Fruit fly (Drosophila melanogaster) whole organism, pupa: ENCODE data around the gene tkv.
A peak's percentile ranks its signal among the peaks of the same experiment; 100 is the strongest.

ENCODE experiments used
- CG10348 ChIP-seq: fragments of 200-800 bp; sonication (Bioruptor generic); IDR thresholded peaks from 2 replicates; pipeline ENCODE4 v1.3.6; 2022; ENCODE audit warnings: missing biosample characterization, missing genetic modification characterization
- CG12605 ChIP-seq: fragments of 200-800 bp; sonication (Bioruptor generic); IDR thresholded peaks from 2 replicates; pipeline ENCODE4 v1.3.6; 2022; ENCODE audit warnings: missing biosample characterization, missing genetic modification characterization
- CG13204 ChIP-seq: fragments of 200-800 bp; sonication (Bioruptor generic); optimal IDR thresholded peaks from 2 replicates; lab custom pipeline; 2018; ENCODE audit warnings: missing biosample characterization, mild to moderate bottlenecking, missing genetic modification characterization, moderate library complexity
- CG14655 ChIP-seq: fragments of 200-800 bp; sonication (Bioruptor generic); optimal IDR thresholded peaks from 3 replicates; lab custom pipeline; 2017; ENCODE audit warnings: mild to moderate bottlenecking, missing biosample characterization, missing genetic modification reagents, missing genetic modification characterization
- CG15710 ChIP-seq: fragments of 200-800 bp; sonication (Bioruptor generic); optimal IDR thresholded peaks from 2 replicates; lab custom pipeline; 2018; ENCODE audit warnings: missing biosample characterization, mild to moderate bottlenecking, missing genetic modification characterization, moderate library complexity
- CG17806 ChIP-seq: fragments of 200-800 bp; sonication (Bioruptor generic); optimal IDR thresholded peaks from 2 replicates; lab custom pipeline; 2018; ENCODE audit warnings: missing biosample characterization, mild to moderate bottlenecking, missing genetic modification characterization, moderate library complexity
- CG32121 ChIP-seq: fragments of 200-800 bp; sonication (Bioruptor generic); IDR thresholded peaks from 2 replicates; pipeline ENCODE4 v1.3.6; 2022; ENCODE audit warnings: missing biosample characterization, missing genetic modification characterization
- CG34367 ChIP-seq: fragments of 200-800 bp; sonication (Bioruptor generic); optimal IDR thresholded peaks from 2 replicates; lab custom pipeline; 2018; ENCODE audit warnings: missing biosample characterization, mild to moderate bottlenecking, missing genetic modification characterization
- CG4496 ChIP-seq: fragments of 200-800 bp; sonication (Bioruptor generic); IDR thresholded peaks from 3 replicates; pipeline ENCODE4 v1.3.6; 2022; ENCODE audit warnings: missing biosample characterization, missing genetic modification characterization
- CG8159 ChIP-seq: fragments of 200-800 bp; sonication (Bioruptor generic); optimal IDR thresholded peaks from 3 replicates; lab custom pipeline; 2018; ENCODE audit warnings: missing biosample characterization, mild to moderate bottlenecking, missing genetic modification characterization, moderate library complexity
- CG8301 ChIP-seq: fragments of 200-800 bp; sonication (Bioruptor generic); optimal IDR thresholded peaks from 2 replicates; lab custom pipeline; 2018; ENCODE audit warnings: missing biosample characterization, mild to moderate bottlenecking, missing genetic modification characterization
- CG9948 ChIP-seq: fragments of 200-800 bp; sonication (Bioruptor generic); optimal IDR thresholded peaks from 2 replicates; lab custom pipeline; 2018; ENCODE audit warnings: missing biosample characterization, mild to moderate bottlenecking, missing genetic modification characterization, moderate library complexity
- D1 ChIP-seq: fragments of 200-800 bp; sonication (Bioruptor generic); optimal IDR thresholded peaks from 2 replicates; lab custom pipeline; 2018; ENCODE audit warnings: missing biosample characterization, mild to moderate bottlenecking, missing genetic modification characterization, moderate library complexity
- EcR ChIP-seq: fragments of 200-800 bp; sonication (Bioruptor generic); optimal IDR thresholded peaks from 3 replicates; lab custom pipeline; 2019; ENCODE audit warnings: missing biosample characterization, missing genetic modification characterization, mild to moderate bottlenecking, moderate library complexity, missing genetic modification reagents
- Ets98B ChIP-seq: fragments of 200-800 bp; sonication (Bioruptor generic); IDR thresholded peaks from 2 replicates; pipeline ENCODE4 v1.3.6; 2022; ENCODE audit warnings: missing biosample characterization, missing genetic modification characterization
- Pif1A ChIP-seq: fragments of 200-800 bp; sonication (Bioruptor generic); optimal IDR thresholded peaks from 3 replicates; lab custom pipeline; 2016; ENCODE audit warnings: missing biosample characterization, missing genetic modification characterization
- Pif1B ChIP-seq: fragments of 200-800 bp; sonication (Bioruptor generic); optimal IDR thresholded peaks from 3 replicates; lab custom pipeline; 2016; ENCODE audit warnings: missing biosample characterization, missing genetic modification characterization
- Snoo ChIP-seq: fragments of 200-800 bp; sonication (Bioruptor generic); optimal IDR thresholded peaks from 3 replicates; lab custom pipeline; 2017; ENCODE audit warnings: missing biosample characterization, mild to moderate bottlenecking, missing genetic modification characterization, inconsistent platforms
- fd96Ca ChIP-seq: fragments of 200-800 bp; sonication (Bioruptor generic); IDR thresholded peaks from 3 replicates; pipeline ENCODE4 v1.3.6; 2022; ENCODE audit warnings: missing biosample characterization, missing genetic modification characterization
- gl ChIP-seq: fragments of 200-800 bp; sonication (Bioruptor generic); optimal IDR thresholded peaks from 2 replicates; lab custom pipeline; 2018; ENCODE audit warnings: missing biosample characterization, mild to moderate bottlenecking, missing genetic modification characterization
- rn ChIP-seq: fragments of 200-800 bp; sonication (Bioruptor generic); IDR thresholded peaks from 2 replicates; pipeline ENCODE4 v1.3.6; 2022; ENCODE audit warnings: missing biosample characterization, missing genetic modification characterization

tkv gene

DNA sequence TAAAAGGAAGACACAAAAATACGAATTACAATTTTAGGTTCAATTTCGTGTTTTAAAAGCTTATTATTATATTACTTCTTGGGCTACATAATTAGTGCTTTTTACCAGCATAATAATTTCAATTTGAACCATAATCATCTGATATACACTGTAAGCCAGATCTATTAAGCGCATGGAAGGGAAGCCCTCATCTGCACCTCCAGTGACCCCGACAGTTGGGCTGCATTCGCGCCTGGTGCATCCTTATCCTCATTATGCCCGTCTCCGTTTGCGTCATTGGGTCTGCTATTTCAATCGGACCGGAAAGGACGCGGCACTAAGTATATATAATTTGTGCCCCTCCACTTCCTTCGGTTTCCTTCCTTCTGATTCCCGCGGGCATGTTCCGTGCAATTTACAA lies 19.5 kb downstream of the tkv start:
- TF ChIP-seq CG14655 (GFP tag; lab: Kevin White, UChicago) (no peak), CG8159 (tag; lab: Kevin White, UChicago) (peak; percentile 23), CG9948 (tag; lab: Kevin White, UChicago) (peak; percentile 16), CG17806 (tag; lab: Kevin White, UChicago) (peak; percentile 21)

DNA sequence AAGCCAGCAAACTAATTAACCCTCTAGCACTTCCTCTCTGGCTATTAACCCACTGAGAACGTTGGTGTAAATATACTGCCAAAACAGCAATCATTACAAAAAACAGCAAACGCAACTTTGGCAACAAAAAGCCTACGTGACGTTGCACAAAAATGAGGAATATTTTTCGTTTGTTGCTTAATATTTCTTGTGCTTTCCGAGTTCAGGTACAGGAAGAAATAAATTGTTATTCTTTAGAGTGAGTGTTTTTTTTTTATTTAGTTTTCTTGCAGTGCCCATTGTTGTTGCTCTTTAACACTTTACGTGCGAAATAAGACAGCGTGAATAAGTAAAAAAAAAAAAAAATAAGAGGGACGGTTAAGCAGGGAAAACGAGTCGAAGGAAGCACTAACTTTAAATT lies 20.0 kb downstream of the tkv start:
- TF ChIP-seq Pif1B (peak; percentile 7), CG32121 (GFP tag; lab: Robert Waterston, UW) (no peak)

DNA sequence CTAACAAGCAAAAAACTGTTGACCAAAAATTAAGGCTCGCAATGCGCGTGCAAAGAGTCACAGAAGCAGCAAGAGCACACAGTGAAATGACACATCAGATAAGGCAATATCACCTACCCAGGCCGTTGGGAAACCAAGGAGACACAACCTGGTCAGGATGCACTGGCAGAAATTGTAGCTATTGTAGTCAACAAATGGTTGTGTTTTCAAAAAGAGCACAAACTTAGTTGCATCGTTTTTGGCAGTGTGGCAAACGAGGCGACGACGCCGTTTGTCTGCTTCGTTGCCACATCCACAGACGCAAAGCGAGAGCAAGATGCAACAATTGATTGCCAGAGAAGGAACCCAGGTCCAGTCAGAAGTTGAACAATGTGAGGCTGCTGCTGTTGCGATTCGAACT lies 21.4 kb downstream of the tkv start:
- no peak for TF ChIP-seq CG32121 (GFP tag; lab: Robert Waterston, UW)
- no peak for TF ChIP-seq CG10348 (GFP tag; lab: Robert Waterston, UW)
- TF ChIP-seq CG12605 (GFP tag; lab: Robert Waterston, UW), result no peak
- TF ChIP-seq rn (GFP tag; lab: Robert Waterston, UW), result 0 out of 2 replicates have a peak, but pooled peaks have one; percentile 16
- no peak for TF ChIP-seq D1 (tag; lab: Kevin White, UChicago)
- peak; percentile 16 for TF ChIP-seq CG9948 (tag; lab: Kevin White, UChicago)
- TF ChIP-seq fd96Ca (GFP tag; lab: Robert Waterston, UW), result peak; percentile 67; the same call in 1 of the 3 replicates
- TF ChIP-seq CG14655 (GFP tag; lab: Kevin White, UChicago), result peak; percentile 61
- TF ChIP-seq Snoo, result peak; percentile 59
- TF ChIP-seq CG4496 (GFP tag; lab: Robert Waterston, UW), result peak; percentile 79
- peak; percentile 51 for TF ChIP-seq CG8159 (tag; lab: Kevin White, UChicago)
- peak; percentile 68 for TF ChIP-seq Pif1A (GFP tag; lab: Kevin White, UChicago)
- TF ChIP-seq EcR (GFP tag; lab: Kevin White, UChicago), result peak; percentile 52
- peak; percentile 48 for TF ChIP-seq CG8301 (tag; lab: Kevin White, UChicago)
- peak; percentile 56 for TF ChIP-seq CG15710
- TF ChIP-seq CG34367 (tag; lab: Kevin White, UChicago), result peak; percentile 10
- peak; percentile 20 for TF ChIP-seq gl (tag; lab: Kevin White, UChicago)
- TF ChIP-seq Ets98B (GFP tag; lab: Robert Waterston, UW), result peak; percentile 47; the same call in 1 of the 2 replicates
- peak; percentile 40 for TF ChIP-seq Pif1B
- TF ChIP-seq CG17806 (tag; lab: Kevin White, UChicago), result peak; percentile 46
- TF ChIP-seq CG13204 (GFP tag; lab: Kevin White, UChicago), result peak; percentile 37

DNA sequence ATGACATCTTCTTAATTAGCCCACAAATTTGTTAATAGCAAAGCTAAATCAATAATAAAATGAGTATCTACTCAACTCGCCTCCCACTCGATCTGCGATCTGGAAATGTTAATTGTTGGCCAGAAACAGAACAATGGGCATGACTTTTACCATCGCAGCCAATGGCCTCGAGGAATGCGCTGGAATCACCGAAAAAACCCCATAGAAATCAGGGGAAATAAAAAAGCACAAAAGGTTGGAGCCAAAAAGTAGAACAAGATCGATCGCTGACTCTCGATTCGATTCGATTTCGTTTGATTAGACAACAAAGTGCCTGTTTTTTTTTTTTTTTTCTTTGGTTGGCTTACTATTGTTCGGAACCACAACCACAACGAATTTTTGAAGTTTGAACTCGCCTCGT lies 22.6 kb downstream of the tkv start:
- TF ChIP-seq Pif1B (no peak), gl (tag; lab: Kevin White, UChicago) (no peak), EcR (GFP tag; lab: Kevin White, UChicago) (no peak)

DNA sequence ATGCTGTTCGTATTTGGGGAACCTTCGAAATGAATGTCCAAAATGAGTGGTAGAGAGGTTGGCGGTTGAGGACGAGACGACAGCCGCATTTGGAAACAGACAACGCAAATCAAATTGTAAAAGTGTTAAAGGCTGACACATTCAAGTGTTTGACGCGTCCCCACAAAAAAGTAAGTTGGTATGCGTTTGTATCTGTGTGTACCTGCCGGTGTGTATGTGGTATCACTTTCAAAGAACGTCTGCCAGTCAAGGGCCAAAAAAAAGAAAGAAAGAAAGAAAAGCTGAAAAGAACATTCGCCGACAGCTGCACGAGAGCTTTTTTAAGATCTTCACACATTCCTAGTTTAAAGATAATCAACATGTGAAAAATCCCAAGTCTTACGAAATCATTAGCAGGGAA lies 23.4 kb downstream of the tkv start:
- no peak for TF ChIP-seq CG13204 (GFP tag; lab: Kevin White, UChicago)
- no peak for TF ChIP-seq fd96Ca (GFP tag; lab: Robert Waterston, UW)
- no peak for TF ChIP-seq Snoo
- TF ChIP-seq CG12605 (GFP tag; lab: Robert Waterston, UW), result no peak
- no peak for TF ChIP-seq CG4496 (GFP tag; lab: Robert Waterston, UW)
- no peak for TF ChIP-seq Pif1A (GFP tag; lab: Kevin White, UChicago)
- no peak for TF ChIP-seq CG8159 (tag; lab: Kevin White, UChicago)
- TF ChIP-seq CG32121 (GFP tag; lab: Robert Waterston, UW), result no peak
- TF ChIP-seq rn (GFP tag; lab: Robert Waterston, UW), result no peak
- TF ChIP-seq CG17806 (tag; lab: Kevin White, UChicago), result no peak
- no peak for TF ChIP-seq D1 (tag; lab: Kevin White, UChicago)
- no peak for TF ChIP-seq CG34367 (tag; lab: Kevin White, UChicago)
- TF ChIP-seq CG8301 (tag; lab: Kevin White, UChicago), result no peak
- TF ChIP-seq Ets98B (GFP tag; lab: Robert Waterston, UW), result no peak
- TF ChIP-seq CG14655 (GFP tag; lab: Kevin White, UChicago), result no peak
- TF ChIP-seq gl (tag; lab: Kevin White, UChicago), result no peak
- no peak for TF ChIP-seq CG10348 (GFP tag; lab: Robert Waterston, UW)
- TF ChIP-seq EcR (GFP tag; lab: Kevin White, UChicago), result no peak

DNA sequence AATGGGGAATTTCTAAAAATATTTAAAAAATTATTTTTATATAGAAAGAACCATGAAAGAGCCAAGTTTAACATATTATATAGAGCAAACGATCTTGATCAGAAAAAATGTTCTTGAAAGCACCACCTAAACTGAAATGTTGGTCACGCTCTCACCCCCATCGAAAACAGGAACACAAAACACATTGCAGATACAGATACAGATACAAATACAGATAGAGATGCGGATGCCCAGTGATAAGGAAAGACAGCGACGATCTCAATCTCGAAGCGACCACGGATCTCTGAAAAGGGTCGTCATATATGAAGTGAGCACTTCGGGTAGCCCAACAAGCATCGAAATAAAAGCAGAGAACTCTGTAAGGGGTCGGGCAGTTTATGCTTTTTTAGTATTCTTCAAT lies 23.8 kb downstream of the tkv start:
- TF ChIP-seq CG15710 (no peak), CG8159 (tag; lab: Kevin White, UChicago) (no peak), CG14655 (GFP tag; lab: Kevin White, UChicago) (no peak), rn (GFP tag; lab: Robert Waterston, UW) (no peak), CG9948 (tag; lab: Kevin White, UChicago) (no peak), CG17806 (tag; lab: Kevin White, UChicago) (no peak), Ets98B (GFP tag; lab: Robert Waterston, UW) (no peak)

DNA sequence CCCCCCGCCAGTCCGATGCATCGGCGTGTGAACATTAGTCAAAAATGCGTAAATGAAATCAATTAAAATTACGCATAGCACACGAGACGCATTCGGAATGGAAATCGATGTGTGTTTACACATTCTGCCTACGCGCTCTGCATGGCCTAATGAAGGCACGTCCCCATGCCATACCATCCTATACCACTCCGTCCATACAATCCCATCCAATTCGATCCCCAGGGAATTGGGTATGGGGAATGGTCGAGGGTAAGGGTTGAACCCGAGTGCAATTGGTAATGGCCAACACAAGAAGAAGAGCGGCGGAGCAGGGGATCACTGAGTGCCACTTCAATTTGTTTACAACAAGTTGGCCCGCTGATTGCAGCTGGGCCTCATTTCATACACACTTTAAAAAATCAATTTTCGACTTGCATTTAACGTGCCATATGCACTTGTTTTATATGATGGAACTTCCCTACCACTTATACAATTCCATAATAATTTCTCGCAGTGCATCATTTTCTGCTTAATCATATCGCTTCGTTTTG lies 25.8 kb downstream of the tkv start:
- TF ChIP-seq Pif1A (GFP tag; lab: Kevin White, UChicago) (peak; percentile 43), CG10348 (GFP tag; lab: Robert Waterston, UW) (no peak), EcR (GFP tag; lab: Kevin White, UChicago) (peak; percentile 6), D1 (tag; lab: Kevin White, UChicago) (no peak), CG8159 (tag; lab: Kevin White, UChicago) (peak; percentile 29), CG9948 (tag; lab: Kevin White, UChicago) (peak; percentile 18), CG14655 (GFP tag; lab: Kevin White, UChicago) (peak; percentile 47), CG17806 (tag; lab: Kevin White, UChicago) (peak; percentile 26), CG4496 (GFP tag; lab: Robert Waterston, UW) (0 out of 3 replicates have a peak, but pooled peaks have one; percentile 21), CG13204 (GFP tag; lab: Kevin White, UChicago) (no peak), CG15710 (peak; percentile 10), rn (GFP tag; lab: Robert Waterston, UW) (no peak)
